Worm (Caenorhabditis elegans): ENCODE results near the gene W06D11.5.
A peak's percentile ranks its signal among the peaks of the same experiment; 100 is the strongest.

The W06D11.5 gene

DNA sequence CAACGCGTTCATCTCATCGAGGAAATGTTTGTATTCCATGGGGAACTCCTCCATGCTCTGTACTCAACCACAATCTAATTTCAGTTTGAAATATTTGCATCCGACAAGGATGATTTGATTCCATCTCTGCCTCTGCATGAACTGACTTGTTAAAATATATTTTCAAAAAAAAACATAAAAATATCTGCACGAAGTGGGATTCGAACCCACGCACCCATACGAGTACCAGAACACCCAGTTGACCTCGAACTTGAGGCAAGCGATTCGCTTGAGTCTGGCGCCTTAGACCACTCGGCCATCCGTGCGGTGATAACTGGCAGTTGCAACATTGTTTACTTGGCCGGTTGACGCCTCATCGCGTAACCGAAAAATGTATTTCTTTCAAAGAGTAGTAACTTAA is 47.9 kb downstream of the W06D11.5 start (continued):
- TF ChIP-seq atf-7 (tag; optimal IDR thresholded peaks at IDR 0.05): peak; percentile 58
- TF ChIP-seq nfya-2 (GFP tag; IDR thresholded peaks at IDR 0.05): no peak
- TF ChIP-seq madf-8 (GFP tag; conservative IDR thresholded peaks at IDR 0.05): no peak
- TF ChIP-seq hrde-1 (tag; optimal IDR thresholded peaks at IDR 0.05; ENCODE audit: borderline replicate concordance): peak; percentile 61
- TF ChIP-seq snpc-1.3 (tag; optimal IDR thresholded peaks at IDR 0.05; ENCODE audit: insufficient read depth): peak; percentile 81
- peak; percentile 87 for TF ChIP-seq die-1 (tag; optimal IDR thresholded peaks at IDR 0.05)
- no peak for TF ChIP-seq ama-1 (optimal IDR thresholded peaks at IDR 0.05)
- peak in 1 of 2 experiments; percentile 42 for TF ChIP-seq ama-1 (GFP tag; optimal IDR thresholded peaks at IDR 0.05)
- TF ChIP-seq T07F8.4 (tag; optimal IDR thresholded peaks at IDR 0.05): peak; percentile 59
- TF ChIP-seq lin-35 (GFP tag; optimal IDR thresholded peaks at IDR 0.05): no peak
- TF ChIP-seq lin-26 (GFP tag; IDR thresholded peaks at IDR 0.05): peak; percentile 83
- TF ChIP-seq F33H1.4 (GFP tag; IDR thresholded peaks at IDR 0.05): no peak
- peak; percentile 52 for TF ChIP-seq ztf-26 (tag; optimal IDR thresholded peaks at IDR 0.05)
- TF ChIP-seq madf-6 (GFP tag; IDR thresholded peaks at IDR 0.05): 0 out of 2 replicates have a peak, but pooled peaks have one; percentile 49
- peak; percentile 60 for TF ChIP-seq lin-40 (tag; optimal IDR thresholded peaks at IDR 0.05)
- no peak for TF ChIP-seq C17E4.6 (GFP tag; IDR thresholded peaks at IDR 0.05)
- peak; percentile 7 for TF ChIP-seq efl-1 (GFP tag; optimal IDR thresholded peaks at IDR 0.05)
- no peak for TF ChIP-seq C06A6.2 (GFP tag; conservative IDR thresholded peaks at IDR 0.05)
- no peak for TF ChIP-seq ccch-3 (GFP tag; optimal IDR thresholded peaks at IDR 0.05)
- TF ChIP-seq dpff-1 (tag; optimal IDR thresholded peaks at IDR 0.05): no peak
- TF ChIP-seq ets-4 (GFP tag; optimal IDR thresholded peaks at IDR 0.05): no peak
- no peak for TF ChIP-seq bed-2 (GFP tag; IDR thresholded peaks at IDR 0.05)
- peak; percentile 16 for TF ChIP-seq repo-1 (tag; optimal IDR thresholded peaks at IDR 0.05)
- TF ChIP-seq ceh-91 (GFP tag; IDR thresholded peaks at IDR 0.05): no peak
- TF ChIP-seq dox-1 (GFP tag; IDR thresholded peaks at IDR 0.05): peak; percentile 82
- TF ChIP-seq F23B12.7 (tag; optimal IDR thresholded peaks at IDR 0.05; ENCODE audit: insufficient read depth): no peak
- peak; percentile 73 for TF ChIP-seq nfyb-1 (GFP tag; IDR thresholded peaks at IDR 0.05)
- peak; percentile 93 for TF ChIP-seq B0261.1 (tag; optimal IDR thresholded peaks at IDR 0.05)
- no peak for TF ChIP-seq F49E8.2 (tag; optimal IDR thresholded peaks at IDR 0.05; ENCODE audit: insufficient read depth)
- no peak for TF ChIP-seq pha-4 (tag; optimal IDR thresholded peaks at IDR 0.05)
- TF ChIP-seq mes-4 (tag; optimal IDR thresholded peaks at IDR 0.05): no peak
- no peak for TF ChIP-seq egl-18 (GFP tag; IDR thresholded peaks at IDR 0.05)
- TF ChIP-seq cebp-2 (GFP tag; IDR thresholded peaks at IDR 0.05): 0 out of 2 replicates have a peak, but pooled peaks have one; percentile 61
- TF ChIP-seq mel-28 (tag; optimal IDR thresholded peaks at IDR 0.05; ENCODE audit: borderline replicate concordance): no peak
- TF ChIP-seq snpc-4 (GFP tag; optimal IDR thresholded peaks at IDR 0.05): peak; percentile 67
- peak in 2 of 4 experiments; percentile 46 to 79 for TF ChIP-seq snpc-4 (tag; optimal IDR thresholded peaks at IDR 0.05)
- 0 out of 2 replicates have a peak, but pooled peaks have one; percentile 7 for TF ChIP-seq B0019.2 (GFP tag; conservative IDR thresholded peaks at IDR 0.05)
- peak; percentile 56 for TF ChIP-seq snpc-3.4 (tag; optimal IDR thresholded peaks at IDR 0.05)
- TF ChIP-seq tlf-1 (GFP tag; optimal IDR thresholded peaks at IDR 0.05): no peak
- peak; percentile 83 for TF ChIP-seq nhr-90 (tag; optimal IDR thresholded peaks at IDR 0.05)
- TF ChIP-seq athp-1 (tag; optimal IDR thresholded peaks at IDR 0.05): peak; percentile 54
- TF ChIP-seq akir-1 (GFP tag; optimal IDR thresholded peaks at IDR 0.05): peak; percentile 14
- TF ChIP-seq lin-54 (GFP tag; optimal IDR thresholded peaks at IDR 0.05): no peak
- TF ChIP-seq rec-8 (tag; optimal IDR thresholded peaks at IDR 0.05): peak; percentile 35 to 69
- TF ChIP-seq T26A5.8 (tag; optimal IDR thresholded peaks at IDR 0.05): no peak
- TF ChIP-seq mcd-1 (GFP tag; IDR thresholded peaks at IDR 0.05): no peak
- TF ChIP-seq egrh-3 (GFP tag; IDR thresholded peaks at IDR 0.05): peak; percentile 48; the same call in 1 of the 2 replicates
- peak; percentile 94 for TF ChIP-seq tbp1 (GFP tag; optimal IDR thresholded peaks at IDR 0.05)
- no peak for TF ChIP-seq sptf-2 (GFP tag; optimal IDR thresholded peaks at IDR 0.05)
